Worm (Caenorhabditis elegans) whole organism, young adult: ENCODE results near the gene cyp-13A1.
A peak's percentile ranks its signal among the peaks of the same experiment; 100 is the strongest.

Experiments used
- B0035.1 ChIP-seq: sonication (generic microtip); optimal IDR thresholded peaks from 2 replicates; lab custom pipeline; 2016; ENCODE audit warnings: missing genetic modification characterization, mild to moderate bottlenecking, missing compliant biosample characterization, missing genotype, missing genetic modification reagents
- B0261.1 ChIP-seq: sonication (generic microtip); optimal IDR thresholded peaks from 2 replicates; lab custom pipeline; 2016; ENCODE audit warnings: mild to moderate bottlenecking, missing genetic modification characterization, moderate library complexity, missing compliant biosample characterization
- C06A6.2 ChIP-seq: fragments of 200-800 bp; sonication (Bioruptor generic); conservative IDR thresholded peaks from 2 replicates; pipeline ENCODE4 v1.3.6; 2022; ENCODE audit warnings: missing genetic modification characterization, missing compliant biosample characterization
- C17E4.6 ChIP-seq: fragments of 200-800 bp; sonication (Bioruptor generic); IDR thresholded peaks from 2 replicates; pipeline ENCODE4 v1.3.6; 2022; ENCODE audit warnings: missing genetic modification reagents, missing genetic modification characterization, missing compliant biosample characterization
- D2030.7 ChIP-seq: fragments of 200-800 bp; sonication (Bioruptor generic); IDR thresholded peaks from 2 replicates; pipeline ENCODE4 v1.3.6; 2022; ENCODE audit warnings: missing genetic modification reagents, missing genetic modification characterization, missing compliant biosample characterization
- F10E7.11 ChIP-seq: sonication (generic microtip); optimal IDR thresholded peaks from 2 replicates; lab custom pipeline; 2017; ENCODE audit warnings: mild to moderate bottlenecking, missing genetic modification characterization, moderate library complexity, missing compliant biosample characterization
- F37B4.10 ChIP-seq: fragments of 200-800 bp; sonication (Bioruptor generic); IDR thresholded peaks from 2 replicates; pipeline ENCODE4 v1.3.6; 2022; ENCODE audit warnings: missing genetic modification characterization, missing compliant biosample characterization
- F57A8.1 ChIP-seq: fragments of 200-800 bp; sonication (Bioruptor generic); optimal IDR thresholded peaks from 2 replicates; lab custom pipeline; 2018; ENCODE audit warnings: mild to moderate bottlenecking, missing genetic modification characterization, moderate library complexity, missing compliant biosample characterization
- T07F8.4 ChIP-seq: sonication (generic microtip); optimal IDR thresholded peaks from 2 replicates; lab custom pipeline; 2016; ENCODE audit warnings: mild to moderate bottlenecking, missing genetic modification characterization, moderate library complexity, missing compliant biosample characterization
- Y95B8A.8 ChIP-seq: fragments of 200-800 bp; sonication (Bioruptor generic); IDR thresholded peaks from 2 replicates; pipeline ENCODE4 v1.3.6; 2022; ENCODE audit warnings: missing genetic modification reagents, missing genetic modification characterization, missing compliant biosample characterization
- ZK185.1 ChIP-seq: sonication (generic microtip); optimal IDR thresholded peaks from 2 replicates; lab custom pipeline; 2016; ENCODE audit warnings: mild to moderate bottlenecking, missing genetic modification characterization, missing compliant biosample characterization; ENCODE audit not compliant: poor library complexity, severe bottlenecking
- akir-1 ChIP-seq: fragments of 200-800 bp; sonication (Bioruptor generic); optimal IDR thresholded peaks from 2 replicates; lab custom pipeline; 2018; ENCODE audit warnings: mild to moderate bottlenecking, missing genetic modification characterization, moderate library complexity, missing compliant biosample characterization
- aptf-3 ChIP-seq: fragments of 200-800 bp; sonication (Bioruptor generic); IDR thresholded peaks from 2 replicates; pipeline ENCODE4 v1.3.6; 2022; ENCODE audit warnings: missing genetic modification characterization, missing compliant biosample characterization
- atf-7 ChIP-seq: sonication (generic microtip); optimal IDR thresholded peaks from 2 replicates; lab custom pipeline; 2017; ENCODE audit warnings: mild to moderate bottlenecking, missing genetic modification characterization, missing compliant biosample characterization
- cebp-1 ChIP-seq, 2 experiments: fragments of 200-800 bp in 1 of 2; sonication (Bioruptor generic) in 1 of 2; sonication (generic microtip) in 1 of 2; IDR thresholded peaks in 1 of 2; optimal IDR thresholded peaks in 1 of 2; 2 replicates each; pipeline versions ENCODE4 v1.3.6 to Lab custom; 2017 to 2022; ENCODE audit warnings: missing compliant biosample characterization in 2 of 2, missing genetic modification characterization in 2 of 2, mild to moderate bottlenecking in 1 of 2, missing genetic modification reagents in 1 of 2, moderate library complexity in 1 of 2
- ceh-100 ChIP-seq: fragments of 200-800 bp; sonication (Bioruptor generic); IDR thresholded peaks from 2 replicates; pipeline ENCODE4 v1.3.6; 2022; ENCODE audit warnings: missing genetic modification reagents, missing genetic modification characterization, missing compliant biosample characterization
- dpl-1 ChIP-seq: fragments of 150-350 bp; optimal IDR thresholded peaks from 2 replicates; lab custom pipeline; 2014; ENCODE audit warnings: missing biosample characterization, missing genetic modification reagents, missing genetic modification characterization
- egl-18 ChIP-seq: fragments of 200-800 bp; sonication (Bioruptor generic); IDR thresholded peaks from 2 replicates; pipeline ENCODE4 v1.3.6; 2022; ENCODE audit warnings: missing genetic modification reagents, missing genetic modification characterization, missing compliant biosample characterization
- egrh-3 ChIP-seq: fragments of 200-800 bp; sonication (Bioruptor generic); IDR thresholded peaks from 2 replicates; pipeline ENCODE4 v1.3.6; 2022; ENCODE audit warnings: missing genetic modification reagents, missing genetic modification characterization, missing compliant biosample characterization
- ekl-4 ChIP-seq: fragments of 200-800 bp; sonication (Bioruptor generic); IDR thresholded peaks from 2 replicates; pipeline ENCODE4 v1.3.6; 2022; ENCODE audit warnings: missing genetic modification reagents, missing genetic modification characterization, missing compliant biosample characterization
- him-1 ChIP-seq: sonication (generic microtip); optimal IDR thresholded peaks from 2 replicates; lab custom pipeline; 2016; ENCODE audit warnings: missing genotype, missing genetic modification reagents, missing genetic modification characterization, missing compliant biosample characterization
- hlh-12 ChIP-seq: sonication (generic microtip); optimal IDR thresholded peaks from 2 replicates; lab custom pipeline; 2016; ENCODE audit warnings: missing genetic modification characterization, missing compliant biosample characterization
- hmg-20 ChIP-seq: fragments of 200-800 bp; sonication (Bioruptor generic); IDR thresholded peaks from 2 replicates; pipeline ENCODE4 v1.3.6; 2022; ENCODE audit warnings: missing genetic modification reagents, missing genetic modification characterization, missing compliant biosample characterization
- hrde-1 ChIP-seq: sonication (generic microtip); optimal IDR thresholded peaks from 2 replicates; lab custom pipeline; 2016; ENCODE audit warnings: missing genetic modification characterization, mild to moderate bottlenecking, missing compliant biosample characterization, moderate library complexity, missing genotype, missing genetic modification reagents, borderline replicate concordance
- hsf-1 ChIP-seq: fragments of 200-800 bp; sonication (Bioruptor generic); IDR thresholded peaks from 2 replicates; pipeline ENCODE4 v1.3.6; 2022; ENCODE audit warnings: missing genetic modification reagents, missing genetic modification characterization, missing compliant biosample characterization
- lag-1 ChIP-seq: fragments of 200-800 bp; sonication (Bioruptor generic); IDR thresholded peaks from 2 replicates; pipeline ENCODE4 v1.3.6; 2022; ENCODE audit warnings: missing genetic modification reagents, missing genetic modification characterization, missing compliant biosample characterization
- let-607 ChIP-seq, 2 experiments: fragments of 200-800 bp in 1 of 2; sonication (Bioruptor generic) in 1 of 2; sonication (generic microtip) in 1 of 2; optimal IDR thresholded peaks; 2 replicates each; lab custom pipeline; 2016 to 2018; ENCODE audit warnings: mild to moderate bottlenecking in 2 of 2, missing compliant biosample characterization in 2 of 2, missing genetic modification characterization in 2 of 2, moderate library complexity in 2 of 2, missing genotype in 1 of 2
- lin-35 ChIP-seq, 3 experiments: fragments of 150-350 bp in 2 of 3; sonication (generic microtip) in 1 of 3; optimal IDR thresholded peaks; 2 replicates each; lab custom pipeline; 2014 to 2018; ENCODE audit warnings: missing biosample characterization in 3 of 3, missing genetic modification characterization in 3 of 3, missing genetic modification reagents in 3 of 3
- lin-54 ChIP-seq: fragments of 200-800 bp; sonication (Bioruptor generic); optimal IDR thresholded peaks from 2 replicates; lab custom pipeline; 2018; ENCODE audit warnings: mild to moderate bottlenecking, missing genetic modification characterization, missing compliant biosample characterization
- lsl-1 ChIP-seq: fragments of 200-800 bp; sonication (Bioruptor generic); optimal IDR thresholded peaks from 2 replicates; lab custom pipeline; 2018; ENCODE audit warnings: mild to moderate bottlenecking, missing genetic modification characterization, moderate library complexity, missing compliant biosample characterization
- madf-3 ChIP-seq: fragments of 200-800 bp; sonication (Bioruptor generic); IDR thresholded peaks from 2 replicates; pipeline ENCODE4 v1.3.6; 2022; ENCODE audit warnings: missing genetic modification reagents, missing genetic modification characterization, missing compliant biosample characterization
- mcd-1 ChIP-seq: fragments of 200-800 bp; sonication (Bioruptor generic); IDR thresholded peaks from 2 replicates; pipeline ENCODE4 v1.3.6; 2022; ENCODE audit warnings: missing genetic modification reagents, missing genetic modification characterization, missing compliant biosample characterization
- mes-4 ChIP-seq: sonication (generic microtip); optimal IDR thresholded peaks from 2 replicates; lab custom pipeline; 2016; ENCODE audit warnings: missing genotype, missing genetic modification characterization, missing compliant biosample characterization
- mxl-1 ChIP-seq: sonication (generic microtip); optimal IDR thresholded peaks from 2 replicates; lab custom pipeline; 2016; ENCODE audit warnings: missing genetic modification characterization, missing compliant biosample characterization
- nfya-1 ChIP-seq: sonication (generic microtip); optimal IDR thresholded peaks from 2 replicates; lab custom pipeline; 2017; ENCODE audit warnings: antibody characterized with exemption, missing compliant biosample characterization, missing genetic modification characterization, borderline replicate concordance; ENCODE audit not compliant: insufficient read depth
- nhr-120 ChIP-seq: fragments of 200-800 bp; sonication (Bioruptor generic); IDR thresholded peaks from 2 replicates; pipeline ENCODE4 v1.3.6; 2022; ENCODE audit warnings: missing genetic modification characterization, missing compliant biosample characterization
- nhr-27 ChIP-seq: fragments of 200-800 bp; sonication (Bioruptor generic); optimal IDR thresholded peaks from 2 replicates; lab custom pipeline; 2018; ENCODE audit warnings: mild to moderate bottlenecking, missing genetic modification characterization, moderate library complexity, missing compliant biosample characterization
- nhr-90 ChIP-seq: sonication (generic microtip); optimal IDR thresholded peaks from 2 replicates; lab custom pipeline; 2016; ENCODE audit warnings: missing genotype, mild to moderate bottlenecking, missing genetic modification characterization, missing compliant biosample characterization
- rec-8 ChIP-seq, 2 experiments: sonication (generic microtip); optimal IDR thresholded peaks; 2 replicates each; lab custom pipeline; 2016; ENCODE audit warnings: mild to moderate bottlenecking in 2 of 2, missing genetic modification characterization in 2 of 2, missing genetic modification reagents in 2 of 2, missing genotype in 2 of 2, missing biosample characterization in 1 of 2, missing compliant biosample characterization in 1 of 2, moderate library complexity in 1 of 2
- somi-1 ChIP-seq: fragments of 200-800 bp; sonication (Bioruptor generic); optimal IDR thresholded peaks from 2 replicates; lab custom pipeline; 2018; ENCODE audit warnings: mild to moderate bottlenecking, missing genetic modification characterization, missing compliant biosample characterization
- tbx-9 ChIP-seq: sonication (generic microtip); optimal IDR thresholded peaks from 2 replicates; lab custom pipeline; 2016; ENCODE audit warnings: borderline replicate concordance, missing genetic modification characterization, inconsistent platforms, missing compliant biosample characterization
- tlf-1 ChIP-seq: fragments of 200-800 bp; sonication (Bioruptor generic); optimal IDR thresholded peaks from 2 replicates; lab custom pipeline; 2018; ENCODE audit warnings: mild to moderate bottlenecking, missing genetic modification characterization, missing compliant biosample characterization
- zfh-2 ChIP-seq: fragments of 200-800 bp; sonication (Bioruptor generic); conservative IDR thresholded peaks from 2 replicates; pipeline ENCODE4 v1.3.6; 2022; ENCODE audit warnings: missing genetic modification reagents, missing genetic modification characterization, missing compliant biosample characterization
- zim-3 ChIP-seq: sonication (generic microtip); optimal IDR thresholded peaks from 2 replicates; lab custom pipeline; 2017; ENCODE audit warnings: mild to moderate bottlenecking, missing genetic modification characterization, moderate library complexity, missing compliant biosample characterization
- ztf-18 ChIP-seq: sonication (generic microtip); optimal IDR thresholded peaks from 2 replicates; lab custom pipeline; 2016; ENCODE audit warnings: missing genotype, mild to moderate bottlenecking, missing genetic modification characterization, missing compliant biosample characterization
- ztf-26 ChIP-seq: sonication (generic microtip); optimal IDR thresholded peaks from 2 replicates; lab custom pipeline; 2017; ENCODE audit warnings: missing genetic modification characterization, missing compliant biosample characterization
- ztf-28 ChIP-seq: fragments of 200-800 bp; sonication (Bioruptor generic); IDR thresholded peaks from 2 replicates; pipeline ENCODE4 v1.3.6; 2022; ENCODE audit warnings: missing genetic modification reagents, missing genetic modification characterization, missing compliant biosample characterization
- ztf-3 ChIP-seq: fragments of 200-800 bp; sonication (Bioruptor generic); optimal IDR thresholded peaks from 2 replicates; lab custom pipeline; 2018; ENCODE audit warnings: mild to moderate bottlenecking, missing genetic modification characterization, missing compliant biosample characterization

Gene cyp-13A1

DNA sequence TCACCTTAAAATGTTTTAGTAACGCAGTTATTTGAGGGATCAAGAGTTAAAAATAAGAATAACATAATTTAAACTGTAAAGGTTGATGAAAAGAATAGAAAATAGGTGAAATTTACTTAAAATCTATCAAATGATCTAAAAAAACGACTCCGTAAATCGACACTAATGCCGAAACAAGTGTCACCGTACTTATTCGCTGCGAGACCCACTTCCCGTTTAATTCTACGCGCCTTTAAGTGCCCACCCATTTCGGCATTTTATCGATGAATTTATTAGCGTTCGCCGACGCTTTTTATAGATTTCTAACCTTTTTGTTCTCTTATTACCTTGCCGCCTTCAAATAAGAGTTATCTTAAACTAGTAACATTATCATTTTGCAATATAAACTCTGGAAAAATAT is 35.7 kb downstream of the cyp-13A1 start, which contains the start of the genes Y53C12B.1 and nos-3:
TSS of gene Y53C12B.1 (minus strand) at position 10 of the 400 bp plus-strand sequence.
TSS of gene nos-3 (plus strand) at position 248 of the 400 bp plus-strand sequence.
- TF ChIP-seq ZK185.1 (peak; percentile 46), somi-1 (GFP tag; lab: Kevin White, UChicago) (no peak), ekl-4 (GFP tag; lab: Robert Waterston, UW) (0 out of 2 replicates have a peak, but pooled peaks have one; percentile 22), ztf-18 (tag; lab: Kevin White, UChicago) (no peak), F37B4.10 (GFP tag; lab: Robert Waterston, UW) (no peak), nhr-27 (tag; lab: Kevin White, UChicago) (no peak), mes-4 (no peak), lag-1 (no peak), T07F8.4 (tag; lab: Kevin White, UChicago) (no peak), ztf-28 (GFP tag; lab: Robert Waterston, UW) (no peak), C06A6.2 (GFP tag; lab: Robert Waterston, UW) (no peak), akir-1 (GFP tag; lab: Kevin White, UChicago) (no peak), atf-7 (tag; lab: Kevin White, UChicago) (no peak), D2030.7 (peak; percentile 57; the same call in 1 of the 2 replicates), egl-18 (GFP tag; lab: Robert Waterston, UW) (no peak), nhr-90 (tag; lab: Kevin White, UChicago) (no peak), ztf-26 (tag; lab: Kevin White, UChicago) (no peak), lsl-1 (peak; percentile 90), aptf-3 (GFP tag; lab: Robert Waterston, UW) (no peak), ztf-3 (GFP tag; lab: Kevin White, UChicago) (no peak), egrh-3 (GFP tag; lab: Robert Waterston, UW) (no peak), lin-54 (GFP tag; lab: Kevin White, UChicago) (peak; percentile 56), nfya-1 (no peak), mcd-1 (GFP tag; lab: Robert Waterston, UW) (peak; percentile 56), dpl-1 (no peak), mxl-1 (tag; lab: Kevin White, UChicago) (no peak), cebp-1 (GFP tag; IDR thresholded peaks at IDR 0.05; lab: Robert Waterston, UW) (no peak), cebp-1 (tag; optimal IDR thresholded peaks at IDR 0.05; lab: Kevin White, UChicago) (peak; percentile 39), let-607 (tag; optimal IDR thresholded peaks at IDR 0.05; lab: Kevin White, UChicago) (no peak), zfh-2 (no peak), B0035.1 (tag; lab: Kevin White, UChicago) (no peak), F10E7.11 (tag; lab: Kevin White, UChicago) (no peak), hmg-20 (no peak), F57A8.1 (GFP tag; lab: Kevin White, UChicago) (no peak), hsf-1 (GFP tag; lab: Robert Waterston, UW) (no peak), hrde-1 (no peak), him-1 (tag; lab: Kevin White, UChicago) (no peak), tbx-9 (tag; lab: Kevin White, UChicago) (no peak), Y95B8A.8 (no peak), B0261.1 (tag; lab: Kevin White, UChicago) (no peak), rec-8 (tag; optimal IDR thresholded peaks at IDR 0.05; lab: Kevin White, UChicago) (no peak), zim-3 (no peak), nhr-120 (GFP tag; lab: Robert Waterston, UW) (no peak), madf-3 (GFP tag; lab: Robert Waterston, UW) (no peak), lin-35 (GFP tag; optimal IDR thresholded peaks at IDR 0.05; lab: Kevin White, UChicago) (peak in 2 of 3 experiments; percentile 2 to 51), ceh-100 (GFP tag; lab: Robert Waterston, UW) (no peak), hlh-12 (tag; lab: Kevin White, UChicago) (no peak), tlf-1 (GFP tag; lab: Kevin White, UChicago) (no peak), C17E4.6 (GFP tag; lab: Robert Waterston, UW) (no peak)
